Fruit fly (Drosophila melanogaster) whole organism, embryonic: ENCODE data around the gene mRpL27.

Source experiments
- ATbp ChIP-seq: fragments of 200-800 bp; sonication (Bioruptor generic); optimal IDR thresholded peaks from 2 replicates; lab custom pipeline; 2017; ENCODE audit warnings: missing biosample characterization, mild to moderate bottlenecking, missing genetic modification characterization, missing genetic modification reagents
- Abd-B ChIP-seq: fragments of 200-800 bp; sonication (Bioruptor generic); optimal IDR thresholded peaks from 2 replicates; lab custom pipeline; 2018; ENCODE audit warnings: missing biosample characterization, mild to moderate bottlenecking, missing genetic modification characterization, moderate library complexity
- Atf3 ChIP-seq: fragments of 200-800 bp; sonication (Bioruptor generic); optimal IDR thresholded peaks from 3 replicates; lab custom pipeline; 2016; ENCODE audit warnings: missing biosample characterization, missing genetic modification characterization
- Blimp-1 ChIP-seq: fragments of 200-800 bp; sonication (Bioruptor generic); optimal IDR thresholded peaks from 3 replicates; lab custom pipeline; 2018; ENCODE audit warnings: missing biosample characterization, missing genetic modification characterization, mild to moderate bottlenecking, moderate library complexity, missing genetic modification reagents
- CG10565 ChIP-seq: fragments of 200-800 bp; sonication (Bioruptor generic); optimal IDR thresholded peaks from 3 replicates; lab custom pipeline; 2016; ENCODE audit warnings: missing biosample characterization, mild to moderate bottlenecking, missing genetic modification characterization
- CG12236 ChIP-seq: fragments of 200-800 bp; sonication (Bioruptor generic); optimal IDR thresholded peaks from 2 replicates; lab custom pipeline; 2016; ENCODE audit warnings: missing biosample characterization, missing genetic modification characterization
- CG15479 ChIP-seq: fragments of 200-800 bp; sonication (Bioruptor generic); optimal IDR thresholded peaks from 3 replicates; lab custom pipeline; 2019; ENCODE audit warnings: missing biosample characterization, mild to moderate bottlenecking, missing genetic modification characterization, moderate library complexity
- CG17912 ChIP-seq: fragments of 200-800 bp; sonication (Bioruptor generic); optimal IDR thresholded peaks from 2 replicates; lab custom pipeline; 2018; ENCODE audit warnings: missing biosample characterization, mild to moderate bottlenecking, missing genetic modification characterization
- CG1832 ChIP-seq: fragments of 200-800 bp; sonication (Bioruptor generic); optimal IDR thresholded peaks from 2 replicates; lab custom pipeline; 2017; ENCODE audit warnings: missing biosample characterization, mild to moderate bottlenecking, missing genetic modification characterization, inconsistent platforms
- CG2678 ChIP-seq: fragments of 200-800 bp; sonication (Bioruptor generic); optimal IDR thresholded peaks from 3 replicates; lab custom pipeline; 2019; ENCODE audit warnings: missing biosample characterization, mild to moderate bottlenecking, missing genetic modification characterization, moderate library complexity
- CG30020 ChIP-seq: fragments of 200-800 bp; optimal IDR thresholded peaks from 2 replicates; lab custom pipeline; 2019; ENCODE audit warnings: missing biosample characterization, mild to moderate bottlenecking, missing genetic modification characterization, moderate library complexity
- CG34376 ChIP-seq: fragments of 200-800 bp; sonication (Bioruptor generic); optimal IDR thresholded peaks from 2 replicates; lab custom pipeline; 2018; ENCODE audit warnings: missing biosample characterization, mild to moderate bottlenecking, missing genetic modification characterization
- CG3995 ChIP-seq: fragments of 200-800 bp; sonication (Bioruptor generic); optimal IDR thresholded peaks from 3 replicates; lab custom pipeline; 2016; ENCODE audit warnings: missing biosample characterization, missing genetic modification characterization
- CG6654 ChIP-seq: fragments of 200-800 bp; sonication (Bioruptor generic); optimal IDR thresholded peaks from 2 replicates; lab custom pipeline; 2017; ENCODE audit warnings: missing biosample characterization, mild to moderate bottlenecking, missing genetic modification characterization
- CG6765 ChIP-seq: fragments of 200-800 bp; sonication (Bioruptor generic); optimal IDR thresholded peaks from 3 replicates; lab custom pipeline; 2017; ENCODE audit warnings: missing biosample characterization, mild to moderate bottlenecking, missing genetic modification characterization
- CG6791 ChIP-seq: fragments of 200-800 bp; sonication (Bioruptor generic); IDR thresholded peaks from 3 replicates; pipeline ENCODE4 v1.3.6; 2022; ENCODE audit warnings: missing biosample characterization, missing genetic modification characterization; ENCODE audit not compliant: partially characterized antibody
- CG8478 ChIP-seq: fragments of >200 bp; optimal IDR thresholded peaks from 2 replicates; lab custom pipeline; 2018
- CG9797 ChIP-seq: fragments of 200-800 bp; sonication (Bioruptor generic); optimal IDR thresholded peaks from 3 replicates; lab custom pipeline; 2018; ENCODE audit warnings: missing biosample characterization, mild to moderate bottlenecking, missing genetic modification characterization
- Deaf1 ChIP-seq: fragments of 200-800 bp; optimal IDR thresholded peaks from 3 replicates; lab custom pipeline; 2019; ENCODE audit warnings: missing biosample characterization, mild to moderate bottlenecking, missing genetic modification characterization, moderate library complexity
- Dek ChIP-seq: fragments of 200-800 bp; sonication (Bioruptor generic); optimal IDR thresholded peaks from 3 replicates; lab custom pipeline; 2019; ENCODE audit warnings: missing biosample characterization, mild to moderate bottlenecking, missing genetic modification characterization, moderate library complexity
- Elba2 ChIP-seq: fragments of 200-800 bp; sonication (Bioruptor generic); optimal IDR thresholded peaks from 3 replicates; lab custom pipeline; 2016; ENCODE audit warnings: missing biosample characterization, missing genetic modification characterization
- Gug ChIP-seq: fragments of 200-800 bp; sonication (Bioruptor generic); IDR thresholded peaks from 4 replicates; pipeline ENCODE4 v1.3.6; 2022; ENCODE audit warnings: missing biosample characterization, missing genetic modification characterization
- Hmr ChIP-seq: fragments of 200-800 bp; sonication (Bioruptor generic); optimal IDR thresholded peaks from 3 replicates; lab custom pipeline; 2017; ENCODE audit warnings: mild to moderate bottlenecking, missing biosample characterization, missing genetic modification reagents, missing genetic modification characterization
- MBD-R2 ChIP-seq: fragments of 200-800 bp; sonication (Bioruptor generic); IDR thresholded peaks from 2 replicates; pipeline ENCODE4 v1.3.6; 2022; ENCODE audit warnings: missing biosample characterization, missing genetic modification characterization
- Med ChIP-seq: fragments of 200-800 bp; sonication (Bioruptor generic); peaks from one replicate; lab custom pipeline; 2016; ENCODE audit warnings: missing biosample characterization, missing genetic modification characterization, mild to moderate bottlenecking, inconsistent platforms, moderate library complexity
- Mes4 ChIP-seq: fragments of 200-800 bp; sonication (Bioruptor generic); optimal IDR thresholded peaks from 2 replicates; lab custom pipeline; 2016; ENCODE audit warnings: missing biosample characterization, missing genetic modification characterization
- NfI ChIP-seq: fragments of 200-800 bp; sonication (Bioruptor generic); optimal IDR thresholded peaks from 3 replicates; lab custom pipeline; 2018; ENCODE audit warnings: missing biosample characterization, mild to moderate bottlenecking, missing genetic modification characterization, moderate library complexity
- Optix ChIP-seq: fragments of 200-800 bp; sonication (Bioruptor generic); IDR thresholded peaks from 3 replicates; pipeline ENCODE4 v1.3.6; 2022; ENCODE audit warnings: missing biosample characterization, missing genetic modification characterization
- Rx ChIP-seq: fragments of 200-800 bp; sonication (Bioruptor generic); IDR thresholded peaks from 2 replicates; pipeline ENCODE4 v1.3.6; 2022; ENCODE audit warnings: missing biosample characterization, missing genetic modification characterization
- Sry-δ ChIP-seq: fragments of 200-800 bp; sonication (Bioruptor generic); optimal IDR thresholded peaks from 2 replicates; lab custom pipeline; 2016; ENCODE audit warnings: missing biosample characterization, missing genetic modification characterization
- Stat92E ChIP-seq, 3 experiments: fragments of >200 bp in 2 of 3; fragments of 200-800 bp in 1 of 3; sonication (Bioruptor generic) in 1 of 3; optimal IDR thresholded peaks; 2 replicates each; lab custom pipeline; 2017 to 2019; ENCODE audit warnings: missing biosample characterization in 3 of 3, missing genetic modification characterization in 3 of 3, mild to moderate bottlenecking in 1 of 3, moderate library complexity in 1 of 3
- Xrp1 ChIP-seq: fragments of 200-800 bp; sonication (Bioruptor generic); IDR thresholded peaks from 2 replicates; pipeline ENCODE4 v1.3.6; 2022; ENCODE audit warnings: missing biosample characterization, missing genetic modification characterization
- ab ChIP-seq: fragments of 200-800 bp; sonication (Bioruptor generic); optimal IDR thresholded peaks from 2 replicates; lab custom pipeline; 2016; ENCODE audit warnings: missing biosample characterization, missing genetic modification characterization
- ac ChIP-seq: fragments of 200-800 bp; sonication (Bioruptor generic); optimal IDR thresholded peaks from 3 replicates; lab custom pipeline; 2017; ENCODE audit warnings: missing biosample characterization, mild to moderate bottlenecking, missing genetic modification characterization
- aop ChIP-seq: fragments of 200-800 bp; sonication (Bioruptor generic); IDR thresholded peaks from 2 replicates; pipeline ENCODE4 v1.3.6; 2022; ENCODE audit warnings: missing biosample characterization, missing genetic modification characterization
- bab2 ChIP-seq: fragments of 200-800 bp; sonication (Bioruptor generic); optimal IDR thresholded peaks from 2 replicates; lab custom pipeline; 2016; ENCODE audit warnings: missing biosample characterization, missing genetic modification characterization
- btn ChIP-seq: fragments of 200-800 bp; sonication (Bioruptor generic); optimal IDR thresholded peaks from 2 replicates; lab custom pipeline; 2016; ENCODE audit warnings: missing biosample characterization, missing genetic modification characterization
- crol ChIP-seq: fragments of 200-800 bp; sonication (Bioruptor generic); IDR thresholded peaks from 2 replicates; pipeline ENCODE4 v1.3.6; 2022; ENCODE audit warnings: missing biosample characterization, missing genetic modification characterization
- esg ChIP-seq: fragments of 200-800 bp; sonication (Bioruptor generic); conservative IDR thresholded peaks from 2 replicates; pipeline ENCODE4 v1.3.6; 2022; ENCODE audit warnings: missing biosample characterization, missing genetic modification characterization
- gcm ChIP-seq: fragments of 200-800 bp; sonication (Bioruptor generic); optimal IDR thresholded peaks from 2 replicates; lab custom pipeline; 2019; ENCODE audit warnings: missing biosample characterization, mild to moderate bottlenecking, missing genetic modification characterization, moderate library complexity
- grau ChIP-seq: fragments of 200-800 bp; optimal IDR thresholded peaks from 3 replicates; lab custom pipeline; 2019; ENCODE audit warnings: missing biosample characterization, mild to moderate bottlenecking, missing genetic modification characterization, moderate library complexity
- hbn ChIP-seq: fragments of 200-800 bp; sonication (Bioruptor generic); IDR thresholded peaks from 2 replicates; pipeline ENCODE4 v1.3.6; 2022; ENCODE audit warnings: missing biosample characterization, missing genetic modification characterization; ENCODE audit not compliant: partially characterized antibody
- inv ChIP-seq: fragments of 200-800 bp; sonication (Bioruptor generic); IDR thresholded peaks from 2 replicates; pipeline ENCODE4 v1.3.6; 2022; ENCODE audit warnings: missing biosample characterization, missing genetic modification characterization; ENCODE audit not compliant: partially characterized antibody
- ken ChIP-seq: fragments of 200-800 bp; sonication (Bioruptor generic); IDR thresholded peaks from 3 replicates; pipeline ENCODE4 v1.3.6; 2022; ENCODE audit warnings: missing biosample characterization, missing genetic modification characterization
- luna ChIP-seq: fragments of 200-800 bp; sonication (Bioruptor generic); optimal IDR thresholded peaks from 2 replicates; lab custom pipeline; 2016; ENCODE audit warnings: missing biosample characterization, missing genetic modification characterization
- pho ChIP-seq: fragments of 200-800 bp; sonication (Bioruptor generic); optimal IDR thresholded peaks from 2 replicates; lab custom pipeline; 2016; ENCODE audit warnings: missing biosample characterization, missing genetic modification characterization
- shn ChIP-seq: fragments of 200-800 bp; sonication (Bioruptor generic); optimal IDR thresholded peaks from 3 replicates; lab custom pipeline; 2016; ENCODE audit warnings: missing biosample characterization, missing genetic modification characterization
- sima ChIP-seq: fragments of 200-800 bp; sonication (Bioruptor generic); optimal IDR thresholded peaks from 2 replicates; lab custom pipeline; 2016; ENCODE audit warnings: missing biosample characterization, missing genetic modification characterization
- so ChIP-seq: fragments of 200-800 bp; sonication (Bioruptor generic); IDR thresholded peaks from 3 replicates; pipeline ENCODE4 v1.3.6; 2022; ENCODE audit warnings: missing biosample characterization, missing genetic modification characterization
- sob ChIP-seq: fragments of 200-800 bp; sonication (Bioruptor generic); IDR thresholded peaks from 2 replicates; pipeline ENCODE4 v1.3.6; 2022; ENCODE audit warnings: missing biosample characterization, missing genetic modification characterization
- vfl ChIP-seq: fragments of 200-800 bp; sonication (Bioruptor generic); optimal IDR thresholded peaks from 2 replicates; lab custom pipeline; 2016; ENCODE audit warnings: missing biosample characterization, missing genetic modification characterization
- vvl ChIP-seq: fragments of 200-800 bp; sonication (Bioruptor generic); IDR thresholded peaks from 2 replicates; pipeline ENCODE4 v1.3.6; 2022; ENCODE audit warnings: missing biosample characterization, missing genetic modification characterization

mRpL27 gene

dm6 chr2L:4459543-4459942, at the start of gene mRpL27, which contains the start of gene CG15435 (continued):
- peak; percentile 44 for TF ChIP-seq Hmr
- TF ChIP-seq crol: no peak
- TF ChIP-seq CG6654 (GFP tag; lab: Kevin White, UChicago): no peak
- TF ChIP-seq sob (GFP tag; lab: Robert Waterston, UW): no peak
- peak; percentile 4 for TF ChIP-seq CG3995 (GFP tag; lab: Kevin White, UChicago)
- TF ChIP-seq Sry-δ: no peak
- peak; percentile 44; the same call in 1 of the 2 replicates for TF ChIP-seq Xrp1 (GFP tag; lab: Robert Waterston, UW)
- TF ChIP-seq Mes4 (GFP tag; lab: Kevin White, UChicago): no peak
- TF ChIP-seq hbn: no peak
- no peak for TF ChIP-seq CG12236 (GFP tag; lab: Kevin White, UChicago)
- no peak for TF ChIP-seq shn (GFP tag; lab: Kevin White, UChicago)
- peak; percentile 79 for TF ChIP-seq Med (GFP tag; lab: Kevin White, UChicago)
- TF ChIP-seq Deaf1 (tag; lab: Kevin White, UChicago): no peak
- TF ChIP-seq CG34376 (GFP tag; lab: Kevin White, UChicago): peak; percentile 31
- TF ChIP-seq Blimp-1 (GFP tag; lab: Kevin White, UChicago): no peak
- TF ChIP-seq btn (GFP tag; lab: Kevin White, UChicago): no peak
- TF ChIP-seq ac (GFP tag; lab: Kevin White, UChicago): no peak
- TF ChIP-seq CG9797: peak; percentile 8
- TF ChIP-seq vvl (GFP tag; lab: Robert Waterston, UW): peak; percentile 62
- TF ChIP-seq Stat92E (GFP tag; optimal IDR thresholded peaks at IDR 0.05; lab: Kevin White, UChicago): peak in 1 of 3 experiments; percentile 60
- TF ChIP-seq Optix (GFP tag; lab: Robert Waterston, UW): no peak
- no peak for TF ChIP-seq bab2 (GFP tag; lab: Kevin White, UChicago)
- no peak for TF ChIP-seq sima (GFP tag; lab: Kevin White, UChicago)
- TF ChIP-seq ab (GFP tag; lab: Kevin White, UChicago): no peak
- TF ChIP-seq CG10565 (GFP tag; lab: Kevin White, UChicago): no peak
- TF ChIP-seq so: no peak
- no peak for TF ChIP-seq luna (GFP tag; lab: Kevin White, UChicago)
- TF ChIP-seq CG8478: no peak
- no peak for TF ChIP-seq Gug (GFP tag; lab: Robert Waterston, UW)
- no peak for TF ChIP-seq CG6765
- TF ChIP-seq CG1832: no peak
- TF ChIP-seq Dek (tag; lab: Kevin White, UChicago): peak; percentile 45
- no peak for TF ChIP-seq inv
- TF ChIP-seq Elba2 (GFP tag; lab: Kevin White, UChicago): peak; percentile 22
- TF ChIP-seq Rx (GFP tag; lab: Robert Waterston, UW): 0 out of 2 replicates have a peak, but pooled peaks have one; percentile 14
- TF ChIP-seq ATbp: no peak
- peak; percentile 53 for TF ChIP-seq CG2678
- TF ChIP-seq pho (GFP tag; lab: Kevin White, UChicago): peak; percentile 16
- no peak for TF ChIP-seq Atf3 (GFP tag; lab: Kevin White, UChicago)
- TF ChIP-seq vfl: no peak
- TF ChIP-seq esg: no peak
- TF ChIP-seq MBD-R2 (GFP tag; lab: Robert Waterston, UW): peak; percentile 71
- no peak for TF ChIP-seq CG6791 (GFP tag; lab: Robert Waterston, UW)
- TF ChIP-seq grau: peak; percentile 58
- peak; percentile 48 for TF ChIP-seq CG30020 (tag; lab: Kevin White, UChicago)
- peak; percentile 27 for TF ChIP-seq CG17912 (GFP tag; lab: Kevin White, UChicago)
- peak; percentile 70 for TF ChIP-seq CG15479
- peak; percentile 40 for TF ChIP-seq NfI (GFP tag; lab: Kevin White, UChicago)
- TF ChIP-seq aop (GFP tag; lab: Robert Waterston, UW): no peak
- no peak for TF ChIP-seq gcm
- TF ChIP-seq ken (GFP tag; lab: Robert Waterston, UW): no peak
- peak; percentile 10 for TF ChIP-seq Abd-B
